Fruit fly (Drosophila melanogaster) whole organism: Measurements from ENCODE around the gene CG11893.

Source experiments
- CG8478 ChIP-seq: fragments of >200 bp; optimal IDR thresholded peaks from 2 replicates; lab custom pipeline; 2018; ENCODE audit warnings: inconsistent platforms
- EcR ChIP-seq, 2 experiments: fragments of >200 bp; optimal IDR thresholded peaks; 2 replicates each; lab custom pipeline; 2017; ENCODE audit warnings: missing biosample characterization in 2 of 2, missing genetic modification characterization in 2 of 2, missing genetic modification reagents in 2 of 2
- psq ChIP-seq: fragments of >200 bp; optimal IDR thresholded peaks from 2 replicates; lab custom pipeline; 2017

DNA sequence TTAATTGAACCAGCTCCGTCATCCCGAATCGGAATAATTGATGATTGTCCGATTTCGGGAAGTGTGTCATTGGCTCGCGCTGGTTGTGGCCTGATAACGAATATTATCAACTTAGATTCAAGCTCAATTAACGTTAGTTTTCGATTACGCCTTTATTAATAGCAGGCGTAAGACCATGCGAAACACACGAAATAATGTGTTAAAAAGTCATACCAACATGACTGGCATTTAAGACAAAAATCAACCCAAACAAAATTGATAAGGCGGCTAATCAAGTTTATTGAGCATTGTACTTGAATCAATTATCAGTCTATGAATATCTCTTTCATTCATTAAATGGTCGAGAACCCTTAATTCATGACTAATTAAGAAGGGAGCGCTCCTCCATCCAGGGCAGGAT lies 19.5 kb downstream of the CG11893 start:
- TF ChIP-seq CG8478, result no peak
- no peak for TF ChIP-seq EcR (GFP tag; optimal IDR thresholded peaks at IDR 0.05; lab: Kevin White, UChicago)
- no peak for TF ChIP-seq psq
